Worm (Caenorhabditis elegans) whole organism, L3 larva: ENCODE measurements around the gene F09G8.7.

Experiments
- aly-2 ChIP-seq: fragments of 150-350 bp; optimal IDR thresholded peaks from 2 replicates; lab custom pipeline; 2014; ENCODE audit warnings: missing biosample characterization, missing genetic modification characterization
- ceh-9 ChIP-seq: sonication (generic microtip); optimal IDR thresholded peaks from 2 replicates; lab custom pipeline; 2018; ENCODE audit warnings: missing biosample characterization, missing genetic modification characterization
- elt-3 ChIP-seq, 3 experiments: fragments of 150-350 bp in 1 of 3; sonication (generic microtip) in 2 of 3; optimal IDR thresholded peaks; 2 replicates in 2 of 3; 4 replicates in 1 of 3; lab custom pipeline; 2014 to 2017; ENCODE audit warnings: missing biosample characterization in 3 of 3, missing genetic modification characterization in 3 of 3
- eor-1 ChIP-seq, 2 experiments: fragments of 150-350 bp; optimal IDR thresholded peaks; 2 replicates each; lab custom pipeline; 2014 to 2018; ENCODE audit warnings: missing biosample characterization in 2 of 2, missing genetic modification characterization in 2 of 2
- nfya-1 ChIP-seq: sonication (generic microtip); optimal IDR thresholded peaks from 2 replicates; lab custom pipeline; 2017; ENCODE audit warnings: missing genetic modification characterization, mild to moderate bottlenecking, missing compliant biosample characterization, antibody characterized with exemption, moderate library complexity; ENCODE audit not compliant: insufficient read depth
- nhr-11 ChIP-seq: fragments of 150-350 bp; optimal IDR thresholded peaks from 2 replicates; lab custom pipeline; 2014; ENCODE audit warnings: missing biosample characterization, missing genetic modification characterization
- nhr-12 ChIP-seq: fragments of 150-350 bp; optimal IDR thresholded peaks from 2 replicates; lab custom pipeline; 2014; ENCODE audit warnings: missing biosample characterization, missing genetic modification characterization
- nhr-237 ChIP-seq: fragments of 150-350 bp; optimal IDR thresholded peaks from 2 replicates; lab custom pipeline; 2014; ENCODE audit warnings: missing biosample characterization, missing genetic modification characterization
- pha-4 ChIP-seq: fragments of 150-350 bp; optimal IDR thresholded peaks from 2 replicates; lab custom pipeline; 2014; ENCODE audit warnings: missing biosample characterization, missing genetic modification reagents, missing genetic modification characterization
- sea-2 ChIP-seq: fragments of 150-350 bp; sonication (generic microtip); optimal IDR thresholded peaks from 4 replicates; lab custom pipeline; 2014; ENCODE audit warnings: missing biosample characterization, missing genetic modification reagents, missing genetic modification characterization
- skn-1 ChIP-seq: fragments of 150-350 bp; optimal IDR thresholded peaks from 2 replicates; lab custom pipeline; 2014; ENCODE audit warnings: missing biosample characterization, missing genetic modification characterization
- unc-39 ChIP-seq: sonication (generic microtip); optimal IDR thresholded peaks from 4 replicates; lab custom pipeline; 2017; ENCODE audit warnings: missing biosample characterization, missing genetic modification characterization
- ztf-4 ChIP-seq: fragments of 150-350 bp; optimal IDR thresholded peaks from 2 replicates; lab custom pipeline; 2014; ENCODE audit warnings: missing biosample characterization, missing genetic modification characterization

- TF ChIP-seq nhr-12 (no peak), nfya-1 (no peak), elt-3 (tag; optimal IDR thresholded peaks at IDR 0.05; lab: Kevin White, UChicago) (no peak), nhr-11 (tag; lab: Kevin White, UChicago) (no peak), sea-2 (GFP tag; lab: Kevin White, UChicago) (no peak), pha-4 (tag; lab: Kevin White, UChicago) (no peak), skn-1 (no peak), ztf-4 (tag; lab: Kevin White, UChicago) (no peak), eor-1 (tag; optimal IDR thresholded peaks at IDR 0.05; lab: Kevin White, UChicago) (no peak), nhr-237 (tag; lab: Kevin White, UChicago) (no peak), aly-2 (tag; lab: Kevin White, UChicago) (no peak), ceh-9 (tag; lab: Kevin White, UChicago) (no peak), unc-39 (no peak)
Measured at ce11 chrIII:8240247-8240646, 27.9 kb downstream of the F09G8.7 start.
